Worm (Caenorhabditis elegans) whole organism, L4/young adult: ENCODE measurements around the gene Y57G7A.11.
A peak's percentile ranks its signal among the peaks of the same experiment; 100 is the strongest.

Experiments
- W03F9.2 ChIP-seq: fragments of 150-350 bp; optimal IDR thresholded peaks from 2 replicates; lab custom pipeline; 2014; ENCODE audit warnings: missing biosample characterization, missing genetic modification characterization
- dao-5 ChIP-seq: sonication (generic microtip); optimal IDR thresholded peaks from 2 replicates; lab custom pipeline; 2016; ENCODE audit warnings: missing genotype, missing genetic modification characterization, moderate library complexity, missing compliant biosample characterization
- him-1 ChIP-seq: sonication (generic microtip); optimal IDR thresholded peaks from 2 replicates; lab custom pipeline; 2016; ENCODE audit warnings: missing genotype, missing genetic modification reagents, missing genetic modification characterization, missing compliant biosample characterization

The Y57G7A.11 gene

ce11 chrII:1276778-1277177 is at the start of gene Y57G7A.11:
TSS of gene Y57G7A.11 (minus strand) at chrII:1276878.
- no peak for TF ChIP-seq W03F9.2 (tag; lab: Kevin White, UChicago)
- no peak for TF ChIP-seq him-1 (tag; lab: Kevin White, UChicago)
- no peak for TF ChIP-seq dao-5 (tag; lab: Kevin White, UChicago)

DNA sequence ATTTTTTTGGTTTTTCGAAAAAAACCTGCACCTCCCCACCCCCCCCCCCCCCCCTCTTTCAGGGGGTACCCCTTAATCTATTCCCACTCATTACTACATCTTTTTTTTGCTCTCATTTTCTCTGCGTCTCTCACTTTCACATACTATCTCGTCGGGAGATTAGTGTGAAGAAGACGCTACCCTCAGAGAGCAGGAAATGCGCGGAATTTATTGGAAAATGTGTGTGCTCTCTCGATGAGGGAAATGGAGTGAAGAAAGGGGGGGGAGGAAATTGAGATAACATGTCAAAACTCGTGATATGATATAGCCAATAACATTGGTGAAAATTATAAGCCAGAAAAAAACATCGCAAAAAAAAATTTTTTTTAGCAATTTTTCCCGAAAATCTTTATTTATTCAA is 48.9 kb upstream of the Y57G7A.11 start:
- TF ChIP-seq him-1 (tag; lab: Kevin White, UChicago), result no peak

- no peak for TF ChIP-seq him-1 (tag; lab: Kevin White, UChicago)
- TF ChIP-seq dao-5 (tag; lab: Kevin White, UChicago), result no peak
- no peak for TF ChIP-seq W03F9.2 (tag; lab: Kevin White, UChicago)
Measured at ce11 chrII:1324017-1324416, 47.3 kb upstream of the Y57G7A.11 start.

DNA sequence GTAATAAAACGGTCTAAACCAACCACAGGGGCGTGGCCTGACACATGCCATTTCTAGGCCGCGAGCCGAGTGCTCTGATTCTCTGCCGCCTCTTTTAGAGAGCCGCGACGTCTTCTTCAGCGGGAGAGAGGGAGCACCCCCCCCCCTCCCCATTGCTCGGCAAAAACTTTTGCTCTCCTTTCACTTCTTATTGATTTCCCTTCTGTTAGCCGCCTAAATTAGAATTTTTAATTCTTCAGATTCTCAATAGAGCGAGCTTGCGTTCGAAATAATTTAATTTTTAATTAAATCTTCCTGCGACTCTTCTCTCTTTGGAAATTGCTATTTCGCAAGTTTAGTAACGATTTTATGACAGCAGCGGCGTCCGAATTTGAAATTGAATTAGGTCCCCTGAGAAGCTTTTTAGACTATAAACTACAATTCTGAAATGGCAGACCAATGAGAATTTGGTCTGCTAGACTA is 46.5 kb upstream of the Y57G7A.11 start:
- TF ChIP-seq him-1 (tag; lab: Kevin White, UChicago), result peak; percentile 72
- TF ChIP-seq W03F9.2 (tag; lab: Kevin White, UChicago), result no peak

- TF ChIP-seq dao-5 (tag; lab: Kevin White, UChicago), result no peak
Measured at ce11 chrII:1322283-1323173, 45.9 kb upstream of the Y57G7A.11 start.

ce11 chrII:1320987-1321807 is 44.5 kb upstream of the Y57G7A.11 start, which contains the start of gene vig-1:
TSS of gene vig-1 (plus strand) at chrII:1321037.
- no peak for TF ChIP-seq dao-5 (tag; lab: Kevin White, UChicago)

- TF ChIP-seq dao-5 (tag; lab: Kevin White, UChicago) (peak; percentile 10), W03F9.2 (tag; lab: Kevin White, UChicago) (peak; percentile 94), him-1 (tag; lab: Kevin White, UChicago) (peak; percentile 72)
Measured at ce11 chrII:1320412-1320811, 43.7 kb upstream of the Y57G7A.11 start.

ce11 chrII:1315245-1315644 is 38.6 kb upstream of the Y57G7A.11 start:
- no peak for TF ChIP-seq dao-5 (tag; lab: Kevin White, UChicago)
- no peak for TF ChIP-seq W03F9.2 (tag; lab: Kevin White, UChicago)
- no peak for TF ChIP-seq him-1 (tag; lab: Kevin White, UChicago)

DNA sequence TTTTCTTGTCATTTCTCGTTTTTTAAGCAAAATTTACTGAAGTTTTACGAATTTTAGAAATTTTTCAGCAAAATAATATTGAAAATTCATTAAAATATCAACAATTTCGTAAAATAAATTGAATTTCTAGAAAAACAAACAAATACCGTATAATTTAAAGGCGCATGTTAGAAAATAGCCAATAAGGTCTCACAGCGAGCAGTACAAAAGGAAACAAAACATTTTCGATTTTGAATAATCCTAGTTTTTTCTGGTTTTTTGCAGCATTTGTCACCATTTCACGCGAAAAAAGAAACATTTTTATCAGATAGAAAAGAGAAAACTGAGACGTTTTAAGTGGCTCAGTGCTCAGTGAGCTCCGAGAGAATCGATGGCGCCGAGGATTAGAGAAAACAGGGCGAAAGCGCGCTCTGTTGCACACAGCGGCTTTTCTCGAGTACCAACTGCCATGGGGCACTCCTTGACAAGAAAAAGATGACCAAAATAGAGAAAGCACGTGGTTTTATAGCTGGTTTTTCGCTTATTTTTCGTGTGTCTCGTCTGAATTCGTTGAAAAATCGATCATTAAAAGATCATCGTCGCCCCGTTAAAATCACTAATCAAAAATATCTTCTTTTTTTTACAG is 33.3 kb upstream of the Y57G7A.11 start, which contains the start of the genes alh-6 and fcho-1:
TSS of gene alh-6 (minus strand) at position 242 of the 625 bp plus-strand sequence.
TSS of gene fcho-1 (plus strand) at position 624 of the 625 bp plus-strand sequence.
- no peak for TF ChIP-seq dao-5 (tag; lab: Kevin White, UChicago)
- peak; percentile 10 for TF ChIP-seq W03F9.2 (tag; lab: Kevin White, UChicago)

ce11 chrII:1306550-1306949 is 29.9 kb upstream of the Y57G7A.11 start:
- TF ChIP-seq him-1 (tag; lab: Kevin White, UChicago), result no peak
- no peak for TF ChIP-seq dao-5 (tag; lab: Kevin White, UChicago)
- peak; percentile 34 for TF ChIP-seq W03F9.2 (tag; lab: Kevin White, UChicago)

ce11 chrII:1306036-1306435 is 29.4 kb upstream of the Y57G7A.11 start, which contains the start of gene emc-2:
TSS of gene emc-2 (minus strand) at chrII:1306136.
- TF ChIP-seq W03F9.2 (tag; lab: Kevin White, UChicago) (no peak), dao-5 (tag; lab: Kevin White, UChicago) (no peak), him-1 (tag; lab: Kevin White, UChicago) (no peak)

- TF ChIP-seq him-1 (tag; lab: Kevin White, UChicago), result no peak
- no peak for TF ChIP-seq W03F9.2 (tag; lab: Kevin White, UChicago)
- no peak for TF ChIP-seq dao-5 (tag; lab: Kevin White, UChicago)
Measured at ce11 chrII:1301554-1301953, 24.9 kb upstream of the Y57G7A.11 start, which contains the start of gene glb-31. TSS of gene glb-31 (minus strand) at chrII:1301654.

DNA sequence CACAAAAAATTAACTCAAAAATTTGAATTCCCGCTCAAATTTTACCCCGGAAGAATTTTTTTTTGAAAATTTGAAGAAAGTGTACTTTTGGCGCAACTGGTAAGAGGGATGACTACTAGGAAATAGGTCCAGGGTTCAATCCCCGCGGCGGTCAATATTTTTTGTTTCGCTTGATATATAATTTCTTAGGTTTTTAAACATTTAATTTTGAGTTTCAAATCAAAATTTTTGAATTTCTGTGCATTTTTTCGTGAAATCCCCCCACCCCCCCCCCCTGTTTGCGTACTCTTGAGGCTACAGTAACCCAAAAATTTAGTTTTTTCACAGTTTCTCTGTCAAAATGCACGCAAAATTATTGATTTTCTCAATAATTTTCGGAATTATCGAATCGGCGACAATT is 21.5 kb upstream of the Y57G7A.11 start, which contains the start of gene Y57G7A.1:
TSS of gene Y57G7A.1 (plus strand) at position 301 of the 400 bp plus-strand sequence.
- TF ChIP-seq W03F9.2 (tag; lab: Kevin White, UChicago) (no peak), him-1 (tag; lab: Kevin White, UChicago) (no peak), dao-5 (tag; lab: Kevin White, UChicago) (no peak)
